Worm (Caenorhabditis elegans) whole organism, early embryonic: ENCODE measurements around the gene hog-1.

ENCODE experiments used
- F13C5.2 ChIP-seq: sonication (generic microtip); optimal IDR thresholded peaks from 2 replicates; lab custom pipeline; 2017; ENCODE audit warnings: mild to moderate bottlenecking, missing genetic modification characterization, inconsistent platforms, missing compliant biosample characterization
- ama-1 ChIP-seq: fragments of 150-350 bp; optimal IDR thresholded peaks from 2 replicates; lab custom pipeline; 2014
- ceh-13 ChIP-seq: fragments of 200-800 bp; sonication (Bioruptor generic); optimal IDR thresholded peaks from 2 replicates; lab custom pipeline; 2018; ENCODE audit warnings: mild to moderate bottlenecking, missing genetic modification characterization, missing compliant biosample characterization
- ets-7 ChIP-seq: sonication (generic microtip); optimal IDR thresholded peaks from 2 replicates; lab custom pipeline; 2016; ENCODE audit warnings: missing genotype, missing genetic modification characterization, missing compliant biosample characterization
- flt-1 ChIP-seq: fragments of 200-800 bp; sonication (Bioruptor generic); IDR thresholded peaks from 2 replicates; pipeline ENCODE4 v1.3.6; 2022; ENCODE audit warnings: missing genetic modification characterization, missing compliant biosample characterization
- hmbx-1 ChIP-seq: sonication (generic microtip); optimal IDR thresholded peaks from 2 replicates; lab custom pipeline; 2016; ENCODE audit warnings: mild to moderate bottlenecking, missing genetic modification characterization, missing compliant biosample characterization
- hmg-4 ChIP-seq: fragments of 200-800 bp; sonication (Bioruptor generic); optimal IDR thresholded peaks from 2 replicates; lab custom pipeline; 2018; ENCODE audit warnings: mild to moderate bottlenecking, missing genetic modification characterization, missing compliant biosample characterization
- hnd-1 ChIP-seq: sonication (generic microtip); optimal IDR thresholded peaks from 2 replicates; lab custom pipeline; 2016; ENCODE audit warnings: missing genetic modification characterization, missing compliant biosample characterization
- scrt-1 ChIP-seq: fragments of 200-800 bp; sonication (Bioruptor generic); IDR thresholded peaks from 2 replicates; pipeline ENCODE4 v1.3.6; 2022; ENCODE audit warnings: missing genetic modification characterization, missing compliant biosample characterization
- sea-1 ChIP-seq: fragments of 200-800 bp; sonication (Bioruptor generic); conservative IDR thresholded peaks from 2 replicates; pipeline ENCODE4 v1.3.6; 2022; ENCODE audit warnings: missing genetic modification characterization, missing compliant biosample characterization
- tbx-37 ChIP-seq: fragments of 200-800 bp; sonication (Bioruptor generic); conservative IDR thresholded peaks from 2 replicates; pipeline ENCODE4 v1.3.6; 2022; ENCODE audit warnings: missing genetic modification reagents, missing genetic modification characterization, missing compliant biosample characterization
- tra-4 ChIP-seq: sonication (generic microtip); optimal IDR thresholded peaks from 2 replicates; lab custom pipeline; 2017; ENCODE audit warnings: missing genetic modification characterization, missing compliant biosample characterization

DNA sequence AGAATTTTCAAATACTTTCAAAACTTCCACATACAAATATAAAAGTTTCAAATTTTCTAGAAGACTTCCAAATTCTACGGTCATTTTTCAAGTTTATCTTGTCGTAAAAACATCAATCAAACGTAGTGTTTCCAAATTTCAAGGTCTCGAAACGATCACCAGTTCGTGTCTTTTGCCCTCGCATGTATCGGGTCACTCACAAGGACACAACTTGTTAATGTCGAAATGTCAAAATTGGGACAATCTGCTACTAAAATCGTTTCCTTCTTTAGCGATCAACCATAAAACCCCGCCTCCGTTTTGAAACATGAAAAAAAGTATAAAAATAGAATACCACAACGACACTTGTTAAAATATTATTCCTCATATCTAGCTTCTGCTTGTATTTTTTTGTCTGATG, 50.6 kb downstream of the hog-1 start:
- no peak for TF ChIP-seq flt-1 (GFP tag; lab: Robert Waterston, UW)
- no peak for TF ChIP-seq ama-1 (lab: Kevin White, UChicago)
- no peak for TF ChIP-seq ceh-13 (GFP tag; lab: Kevin White, UChicago)
- TF ChIP-seq scrt-1 (GFP tag; lab: Robert Waterston, UW), result no peak
- no peak for TF ChIP-seq tbx-37 (GFP tag; lab: Robert Waterston, UW)
- no peak for TF ChIP-seq tra-4 (tag; lab: Kevin White, UChicago)
- no peak for TF ChIP-seq sea-1 (GFP tag; lab: Robert Waterston, UW)
- no peak for TF ChIP-seq hmbx-1 (tag; lab: Kevin White, UChicago)
- TF ChIP-seq hmg-4 (GFP tag; lab: Kevin White, UChicago), result no peak
- no peak for TF ChIP-seq ets-7 (tag; lab: Kevin White, UChicago)
- no peak for TF ChIP-seq F13C5.2 (tag; lab: Kevin White, UChicago)
- no peak for TF ChIP-seq hnd-1 (tag; lab: Kevin White, UChicago)
